Fruit fly (Drosophila melanogaster): ENCODE data around the gene CG9698.

DNA sequence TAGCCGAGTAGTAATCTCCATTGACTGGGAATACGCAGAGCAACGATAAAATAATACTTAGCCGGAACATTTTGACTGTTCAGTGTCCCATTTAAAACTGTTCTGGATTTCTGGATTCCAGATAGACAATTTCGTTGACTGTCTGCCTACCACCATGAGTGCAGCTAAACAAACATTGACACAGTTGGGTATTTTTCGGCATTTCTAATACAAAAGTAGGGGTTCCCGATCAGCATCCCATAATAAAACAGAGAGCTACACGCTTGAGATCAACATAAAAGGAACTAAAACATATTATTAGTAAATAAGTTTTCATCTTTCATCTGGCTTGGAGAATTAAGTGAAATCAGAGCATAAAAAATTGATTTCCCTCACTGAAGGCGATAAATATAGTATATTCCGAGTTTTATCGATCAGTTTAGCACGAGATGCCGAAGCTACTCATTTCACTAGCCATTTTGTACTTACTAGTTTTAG lies 9.0 kb upstream of the CG9698 start, which contains the start of the genes PH4alphaSG1 and CG15539:
- TF ChIP-seq CG6854 (GFP tag; optimal IDR thresholded peaks at IDR 0.05) (no peak), CG7368 (GFP tag; optimal IDR thresholded peaks at IDR 0.05) (no peak), CG32006 (GFP tag; optimal IDR thresholded peaks at IDR 0.05) (no peak), CG3032 (tag; optimal IDR thresholded peaks at IDR 0.05) (no peak), Hr4 (GFP tag; optimal IDR thresholded peaks at IDR 0.05) (no peak)

Data from whole organism, prepupa.